Fruit fly (Drosophila melanogaster) whole organism, embryonic: ENCODE data around the gene Tnpo.

Source experiments
- Abd-B ChIP-seq: fragments of 200-800 bp; sonication (Bioruptor generic); optimal IDR thresholded peaks from 2 replicates; lab custom pipeline; 2018; ENCODE audit warnings: missing biosample characterization, mild to moderate bottlenecking, missing genetic modification characterization, moderate library complexity
- BtbVII ChIP-seq: fragments of 200-800 bp; sonication (Bioruptor generic); optimal IDR thresholded peaks from 3 replicates; lab custom pipeline; 2017; ENCODE audit warnings: missing biosample characterization, mild to moderate bottlenecking, missing genetic modification characterization
- Bteb2 ChIP-seq: fragments of 200-800 bp; sonication (Bioruptor generic); optimal IDR thresholded peaks from 2 replicates; lab custom pipeline; 2016; ENCODE audit warnings: missing biosample characterization, missing genetic modification characterization
- CG11093 ChIP-seq: fragments of 200-800 bp; sonication (Bioruptor generic); IDR thresholded peaks from 3 replicates; pipeline ENCODE4 v1.3.6; 2022; ENCODE audit warnings: missing biosample characterization, missing genetic modification characterization
- CG12942 ChIP-seq: fragments of 200-800 bp; sonication (Bioruptor generic); optimal IDR thresholded peaks from 3 replicates; lab custom pipeline; 2016; ENCODE audit warnings: missing biosample characterization, missing genetic modification characterization
- CG13424 ChIP-seq: fragments of 200-800 bp; sonication (Bioruptor generic); optimal IDR thresholded peaks from 2 replicates; lab custom pipeline; 2019; ENCODE audit warnings: missing biosample characterization, mild to moderate bottlenecking, missing genetic modification characterization, moderate library complexity
- CG14710 ChIP-seq: fragments of 200-800 bp; sonication (Bioruptor generic); optimal IDR thresholded peaks from 3 replicates; lab custom pipeline; 2019; ENCODE audit warnings: missing biosample characterization, mild to moderate bottlenecking, missing genetic modification characterization, moderate library complexity
- CG15073 ChIP-seq: fragments of 200-800 bp; sonication (Bioruptor generic); optimal IDR thresholded peaks from 2 replicates; lab custom pipeline; 2016; ENCODE audit warnings: missing biosample characterization, missing genetic modification characterization
- CG1529 ChIP-seq: fragments of 200-800 bp; sonication (Bioruptor generic); optimal IDR thresholded peaks from 3 replicates; lab custom pipeline; 2018; ENCODE audit warnings: missing biosample characterization, missing genetic modification characterization
- CG17568 ChIP-seq: fragments of 200-800 bp; sonication (Bioruptor generic); optimal IDR thresholded peaks from 2 replicates; lab custom pipeline; 2018; ENCODE audit warnings: missing biosample characterization, mild to moderate bottlenecking, missing genetic modification characterization, moderate library complexity
- CG18764 ChIP-seq: fragments of 200-800 bp; sonication (Bioruptor generic); optimal IDR thresholded peaks from 3 replicates; lab custom pipeline; 2016; ENCODE audit warnings: missing biosample characterization, missing genetic modification characterization
- CG30403 ChIP-seq: fragments of 200-800 bp; sonication (Bioruptor generic); optimal IDR thresholded peaks from 3 replicates; lab custom pipeline; 2016; ENCODE audit warnings: missing biosample characterization, missing genetic modification characterization
- CG3065 ChIP-seq: fragments of 200-800 bp; sonication (Bioruptor generic); optimal IDR thresholded peaks from 2 replicates; lab custom pipeline; 2016; ENCODE audit warnings: missing biosample characterization, missing genetic modification characterization
- CG31224 ChIP-seq: fragments of 200-800 bp; sonication (Bioruptor generic); IDR thresholded peaks from 2 replicates; pipeline ENCODE4 v1.3.6; 2022; ENCODE audit warnings: missing biosample characterization, missing genetic modification characterization
- CG32532 ChIP-seq: fragments of 200-800 bp; sonication (Bioruptor generic); IDR thresholded peaks from 2 replicates; pipeline ENCODE4 v1.3.6; 2022; ENCODE audit warnings: missing biosample characterization, missing genetic modification characterization
- CG3407 ChIP-seq: fragments of 200-800 bp; sonication (Bioruptor generic); optimal IDR thresholded peaks from 2 replicates; lab custom pipeline; 2018; ENCODE audit warnings: missing biosample characterization, mild to moderate bottlenecking, missing genetic modification characterization
- CG34376 ChIP-seq: fragments of 200-800 bp; sonication (Bioruptor generic); optimal IDR thresholded peaks from 2 replicates; lab custom pipeline; 2018; ENCODE audit warnings: missing biosample characterization, mild to moderate bottlenecking, missing genetic modification characterization
- CG3838 ChIP-seq: fragments of 200-800 bp; sonication (Bioruptor generic); optimal IDR thresholded peaks from 3 replicates; lab custom pipeline; 2016; ENCODE audit warnings: missing biosample characterization, missing genetic modification characterization
- CG43689 ChIP-seq: fragments of 200-800 bp; sonication (Bioruptor generic); IDR thresholded peaks from 2 replicates; pipeline ENCODE4 v1.3.6; 2022; ENCODE audit warnings: missing biosample characterization, missing genetic modification characterization
- CG4404 ChIP-seq: fragments of 200-800 bp; sonication (Bioruptor generic); IDR thresholded peaks from 2 replicates; pipeline ENCODE4 v1.3.6; 2022; ENCODE audit warnings: missing biosample characterization, missing genetic modification characterization
- CG5953 ChIP-seq: fragments of 200-800 bp; sonication (Bioruptor generic); IDR thresholded peaks from 2 replicates; pipeline ENCODE4 v1.3.6; 2022; ENCODE audit warnings: missing biosample characterization, missing genetic modification characterization
- CG8089 ChIP-seq: fragments of 200-800 bp; sonication (Bioruptor generic); optimal IDR thresholded peaks from 3 replicates; lab custom pipeline; 2016; ENCODE audit warnings: missing biosample characterization, missing genetic modification characterization
- CG8359 ChIP-seq: fragments of 200-800 bp; sonication (Bioruptor generic); optimal IDR thresholded peaks from 2 replicates; lab custom pipeline; 2017; ENCODE audit warnings: missing biosample characterization, mild to moderate bottlenecking, missing genetic modification characterization, borderline replicate concordance
- CTCF ChIP-seq: fragments of 200-800 bp; sonication (Bioruptor generic); optimal IDR thresholded peaks from 2 replicates; lab custom pipeline; 2017; ENCODE audit warnings: missing biosample characterization, mild to moderate bottlenecking, missing genetic modification characterization, moderate library complexity
- CrebB ChIP-seq: fragments of 200-800 bp; sonication (Bioruptor generic); optimal IDR thresholded peaks from 3 replicates; lab custom pipeline; 2018; ENCODE audit warnings: missing biosample characterization, mild to moderate bottlenecking, missing genetic modification characterization
- Eip74EF ChIP-seq, 2 experiments: fragments of 200-800 bp in 1 of 2; fragments of >200 bp in 1 of 2; sonication (Bioruptor generic) in 1 of 2; optimal IDR thresholded peaks; 2 replicates each; lab custom pipeline; 2017 to 2019; ENCODE audit warnings: missing biosample characterization in 2 of 2, missing genetic modification characterization in 2 of 2, mild to moderate bottlenecking in 1 of 2, moderate library complexity in 1 of 2
- Gsc ChIP-seq: fragments of 200-800 bp; sonication (Bioruptor generic); IDR thresholded peaks from 2 replicates; pipeline ENCODE4 v1.3.6; 2022; ENCODE audit warnings: missing biosample characterization, missing genetic modification characterization
- H15 ChIP-seq: fragments of 200-800 bp; sonication (Bioruptor generic); IDR thresholded peaks from 3 replicates; pipeline ENCODE4 v1.3.6; 2022; ENCODE audit warnings: missing biosample characterization, missing genetic modification characterization
- H2.0 ChIP-seq: fragments of 200-800 bp; sonication (Bioruptor generic); IDR thresholded peaks from 2 replicates; pipeline ENCODE4 v1.3.6; 2022; ENCODE audit warnings: missing biosample characterization, missing genetic modification characterization
- Myb ChIP-seq: fragments of 200-800 bp; sonication (Bioruptor generic); optimal IDR thresholded peaks from 2 replicates; lab custom pipeline; 2016; ENCODE audit warnings: missing biosample characterization, missing genetic modification characterization
- Opbp ChIP-seq: fragments of 200-800 bp; sonication (Bioruptor generic); IDR thresholded peaks from 3 replicates; pipeline ENCODE4 v1.3.6; 2022; ENCODE audit warnings: missing biosample characterization, missing genetic modification characterization; ENCODE audit not compliant: partially characterized antibody
- PHDP ChIP-seq: fragments of 200-800 bp; sonication (Bioruptor generic); optimal IDR thresholded peaks from 3 replicates; lab custom pipeline; 2018; ENCODE audit warnings: missing biosample characterization, mild to moderate bottlenecking, missing genetic modification characterization, moderate library complexity
- Ptx1 ChIP-seq: fragments of 200-800 bp; sonication (Bioruptor generic); IDR thresholded peaks from 2 replicates; pipeline ENCODE4 v1.3.6; 2022; ENCODE audit warnings: missing biosample characterization, missing genetic modification characterization
- Ravus ChIP-seq: fragments of 200-800 bp; sonication (Bioruptor generic); IDR thresholded peaks from 2 replicates; pipeline ENCODE4 v1.3.6; 2022; ENCODE audit warnings: missing biosample characterization, missing genetic modification characterization
- Rx ChIP-seq: fragments of 200-800 bp; sonication (Bioruptor generic); IDR thresholded peaks from 2 replicates; pipeline ENCODE4 v1.3.6; 2022; ENCODE audit warnings: missing biosample characterization, missing genetic modification characterization
- Sox102F ChIP-seq: fragments of 200-800 bp; sonication (Bioruptor generic); optimal IDR thresholded peaks from 2 replicates; lab custom pipeline; 2018; ENCODE audit warnings: missing biosample characterization, mild to moderate bottlenecking, missing genetic modification characterization, moderate library complexity
- Sry-β ChIP-seq: fragments of 200-800 bp; sonication (Bioruptor generic); optimal IDR thresholded peaks from 2 replicates; lab custom pipeline; 2018; ENCODE audit warnings: missing biosample characterization, mild to moderate bottlenecking, missing genetic modification characterization, moderate library complexity
- Stat92E ChIP-seq, 3 experiments: fragments of >200 bp in 2 of 3; fragments of 200-800 bp in 1 of 3; sonication (Bioruptor generic) in 1 of 3; optimal IDR thresholded peaks; 2 replicates each; lab custom pipeline; 2017 to 2019; ENCODE audit warnings: missing biosample characterization in 3 of 3, missing genetic modification characterization in 3 of 3, mild to moderate bottlenecking in 1 of 3, moderate library complexity in 1 of 3
- YL-1 ChIP-seq: fragments of 200-800 bp; sonication (Bioruptor generic); optimal IDR thresholded peaks from 3 replicates; lab custom pipeline; 2017; ENCODE audit warnings: missing biosample characterization, mild to moderate bottlenecking, missing genetic modification characterization
- ara ChIP-seq: fragments of 200-800 bp; sonication (Bioruptor generic); IDR thresholded peaks from 2 replicates; pipeline ENCODE4 v1.3.6; 2022; ENCODE audit warnings: missing biosample characterization, missing genetic modification characterization
- az2 ChIP-seq: fragments of 200-800 bp; sonication (Bioruptor generic); optimal IDR thresholded peaks from 3 replicates; lab custom pipeline; 2016; ENCODE audit warnings: missing biosample characterization, missing genetic modification characterization
- danr ChIP-seq: fragments of 200-800 bp; sonication (Bioruptor generic); IDR thresholded peaks from 2 replicates; pipeline ENCODE4 v1.3.6; 2022; ENCODE audit warnings: missing biosample characterization, missing genetic modification characterization
- h ChIP-seq: fragments of >200 bp; optimal IDR thresholded peaks from 2 replicates; lab custom pipeline; 2017
- ham ChIP-seq: fragments of 200-800 bp; sonication (Bioruptor generic); IDR thresholded peaks from 2 replicates; pipeline ENCODE4 v1.3.6; 2022; ENCODE audit warnings: missing biosample characterization, missing genetic modification characterization
- hth ChIP-seq: fragments of >200 bp; optimal IDR thresholded peaks from 2 replicates; lab custom pipeline; 2017; ENCODE audit warnings: inconsistent platforms
- jigr1 ChIP-seq: fragments of 200-800 bp; sonication (Bioruptor generic); IDR thresholded peaks from 3 replicates; pipeline ENCODE4 v1.3.6; 2022; ENCODE audit warnings: missing biosample characterization, missing genetic modification characterization
- klu ChIP-seq: fragments of 200-800 bp; sonication (Bioruptor generic); IDR thresholded peaks from 2 replicates; pipeline ENCODE4 v1.3.6; 2022; ENCODE audit warnings: missing biosample characterization, missing genetic modification characterization
- nmo ChIP-seq: fragments of 200-800 bp; sonication (Bioruptor generic); optimal IDR thresholded peaks from 2 replicates; lab custom pipeline; 2018; ENCODE audit warnings: missing biosample characterization, mild to moderate bottlenecking, missing genetic modification characterization, moderate library complexity
- salm ChIP-seq: fragments of 200-800 bp; sonication (Bioruptor generic); optimal IDR thresholded peaks from 2 replicates; lab custom pipeline; 2018; ENCODE audit warnings: missing biosample characterization, mild to moderate bottlenecking, missing genetic modification characterization
- shn ChIP-seq: fragments of 200-800 bp; sonication (Bioruptor generic); optimal IDR thresholded peaks from 3 replicates; lab custom pipeline; 2016; ENCODE audit warnings: missing biosample characterization, missing genetic modification characterization
- ttk ChIP-seq: fragments of 200-800 bp; sonication (Bioruptor generic); IDR thresholded peaks from 2 replicates; pipeline ENCODE4 v2.1.2; 2022; ENCODE audit warnings: missing biosample characterization, missing genetic modification characterization
- wdn ChIP-seq: fragments of 200-800 bp; sonication (Bioruptor generic); IDR thresholded peaks from 2 replicates; pipeline ENCODE4 v1.3.6; 2022; ENCODE audit warnings: missing biosample characterization, missing genetic modification characterization

Gene Tnpo

DNA sequence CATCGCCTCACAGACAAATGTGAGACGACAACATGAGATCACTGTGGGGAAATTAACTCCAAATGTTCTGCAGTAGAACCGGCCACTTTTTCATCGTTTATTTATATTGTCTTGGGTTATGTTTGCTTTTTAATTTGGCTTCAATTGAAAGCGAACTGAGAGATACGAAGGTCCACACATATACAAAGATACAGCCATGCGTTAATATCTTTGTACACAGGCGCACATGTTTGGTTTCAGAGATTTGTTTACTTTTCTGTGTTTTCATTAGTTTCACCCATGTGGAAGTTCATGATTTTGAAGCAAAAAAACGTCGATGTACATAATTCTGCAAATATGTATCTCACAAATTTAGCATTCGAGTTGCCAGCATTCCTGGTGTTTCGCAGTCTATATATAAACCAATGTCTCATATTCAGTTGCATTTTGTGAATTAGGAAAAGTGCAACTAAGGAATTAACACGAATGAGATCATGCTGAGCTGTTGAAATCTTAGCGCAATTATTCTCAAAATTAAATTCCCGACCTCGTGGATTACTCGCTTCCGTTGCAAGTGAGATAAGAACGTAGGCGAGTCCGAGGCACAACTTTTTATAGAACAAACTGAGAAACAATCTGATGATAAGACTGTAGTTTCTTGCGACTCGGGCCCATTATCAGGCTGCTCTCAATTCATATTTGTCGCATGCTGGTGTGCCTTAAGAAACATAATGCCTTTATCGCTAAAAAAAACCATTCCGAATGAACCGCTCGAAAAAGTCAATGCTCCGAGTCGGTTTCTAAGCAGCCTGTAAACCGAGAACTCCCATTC, 22.9 kb downstream of the Tnpo start (continued):
- TF ChIP-seq CG1529 (GFP tag; lab: Kevin White, UChicago), result no peak
- TF ChIP-seq YL-1, result no peak
- TF ChIP-seq CG18764 (GFP tag; lab: Kevin White, UChicago), result peak; percentile 30
- no peak for TF ChIP-seq CG11093
- TF ChIP-seq salm (tag; lab: Kevin White, UChicago), result peak; percentile 49
- TF ChIP-seq h (lab: Kevin White, UChicago), result no peak
- TF ChIP-seq BtbVII (GFP tag; lab: Kevin White, UChicago), result peak; percentile 76
- TF ChIP-seq ttk (GFP tag; lab: Robert Waterston, UW), result no peak
- no peak for TF ChIP-seq CG3065 (GFP tag; lab: Kevin White, UChicago)
- TF ChIP-seq CG34376 (GFP tag; lab: Kevin White, UChicago), result peak; percentile 85
- TF ChIP-seq hth (lab: Kevin White, UChicago), result no peak
- TF ChIP-seq CG30403 (GFP tag; lab: Kevin White, UChicago), result no peak
- TF ChIP-seq Bteb2 (GFP tag; lab: Kevin White, UChicago), result no peak
- TF ChIP-seq danr (GFP tag; lab: Robert Waterston, UW), result no peak
- no peak for TF ChIP-seq Abd-B
- TF ChIP-seq H15 (GFP tag; lab: Robert Waterston, UW), result no peak
- TF ChIP-seq CTCF (GFP tag; lab: Kevin White, UChicago), result no peak
- TF ChIP-seq CG3838 (GFP tag; lab: Kevin White, UChicago), result no peak
- TF ChIP-seq CG32532 (GFP tag; lab: Robert Waterston, UW), result no peak
- TF ChIP-seq CG3407, result no peak
- no peak for TF ChIP-seq CG17568 (GFP tag; lab: Kevin White, UChicago)
- TF ChIP-seq Gsc (GFP tag; lab: Robert Waterston, UW), result no peak
- TF ChIP-seq CG43689, result no peak
- no peak for TF ChIP-seq CG4404
- TF ChIP-seq Ptx1 (GFP tag; lab: Robert Waterston, UW), result no peak
- peak; percentile 54 for TF ChIP-seq CG8359 (GFP tag; lab: Kevin White, UChicago)
- no peak for TF ChIP-seq CG13424 (tag; lab: Kevin White, UChicago)
- TF ChIP-seq Opbp, result no peak
- peak in 1 of 3 experiments; percentile 54 for TF ChIP-seq Stat92E (GFP tag; optimal IDR thresholded peaks at IDR 0.05; lab: Kevin White, UChicago)
- TF ChIP-seq CG8089 (GFP tag; lab: Kevin White, UChicago), result no peak
- TF ChIP-seq nmo (GFP tag; lab: Kevin White, UChicago), result no peak
- TF ChIP-seq Ravus (GFP tag; lab: Robert Waterston, UW), result no peak
- TF ChIP-seq Eip74EF (GFP tag; optimal IDR thresholded peaks at IDR 0.05; lab: Kevin White, UChicago), result no peak
- TF ChIP-seq H2.0 (GFP tag; lab: Robert Waterston, UW), result no peak
- TF ChIP-seq Myb, result no peak
- TF ChIP-seq Sox102F (GFP tag; lab: Kevin White, UChicago), result no peak
- no peak for TF ChIP-seq CG15073 (GFP tag; lab: Kevin White, UChicago)
- TF ChIP-seq jigr1 (GFP tag; lab: Robert Waterston, UW), result no peak
- TF ChIP-seq wdn (GFP tag; lab: Robert Waterston, UW), result no peak
- no peak for TF ChIP-seq shn
- peak; percentile 58 for TF ChIP-seq CG14710 (tag; lab: Kevin White, UChicago)
- TF ChIP-seq CrebB (tag; lab: Kevin White, UChicago), result peak; percentile 67
- no peak for TF ChIP-seq klu (GFP tag; lab: Robert Waterston, UW)
- TF ChIP-seq PHDP, result no peak
- TF ChIP-seq az2, result no peak
- TF ChIP-seq CG31224 (GFP tag; lab: Robert Waterston, UW), result no peak
- no peak for TF ChIP-seq ham
- TF ChIP-seq CG12942 (GFP tag; lab: Kevin White, UChicago), result no peak
- TF ChIP-seq ara (GFP tag; lab: Robert Waterston, UW), result no peak
- TF ChIP-seq Rx (GFP tag; lab: Robert Waterston, UW), result no peak
- TF ChIP-seq CG5953 (GFP tag; lab: Robert Waterston, UW), result no peak
- TF ChIP-seq Sry-β, result peak; percentile 54
